Worm (Caenorhabditis elegans): ENCODE results near the gene T13F3.6.

DNA sequence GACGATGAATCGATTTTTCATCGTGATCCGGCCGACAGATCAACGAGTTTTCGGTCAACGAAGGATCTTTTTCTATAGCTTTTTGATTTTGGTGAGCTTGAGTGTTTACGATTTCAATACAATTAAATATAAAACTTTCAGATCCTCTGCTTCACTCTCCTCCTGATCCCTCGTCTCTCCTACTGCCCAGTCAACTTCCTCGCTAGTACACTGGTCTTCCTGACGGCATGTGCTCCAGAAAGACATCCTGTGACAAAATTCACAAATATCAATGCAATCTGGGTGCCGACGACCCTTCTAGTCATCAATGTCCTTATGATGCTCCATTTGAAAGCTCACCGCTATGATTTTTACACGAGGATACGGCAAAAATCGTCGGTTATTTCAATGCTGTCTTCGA, 37.3 kb upstream of the T13F3.6 start:
- TF ChIP-seq ama-1 (optimal IDR thresholded peaks at IDR 0.05) = no peak
- no peak for TF ChIP-seq hmbx-1 (tag; optimal IDR thresholded peaks at IDR 0.05)
- no peak for TF ChIP-seq flt-1 (GFP tag; IDR thresholded peaks at IDR 0.05)
- no peak for TF ChIP-seq F13C5.2 (tag; optimal IDR thresholded peaks at IDR 0.05)
- TF ChIP-seq aly-1 (tag; optimal IDR thresholded peaks at IDR 0.05) = no peak
- no peak for TF ChIP-seq ets-7 (tag; optimal IDR thresholded peaks at IDR 0.05)
- TF ChIP-seq ceh-13 (GFP tag; optimal IDR thresholded peaks at IDR 0.05) = no peak

Measured in whole organism, early embryonic.